Fruit fly (Drosophila melanogaster): ENCODE measurements around the gene B4.

DNA sequence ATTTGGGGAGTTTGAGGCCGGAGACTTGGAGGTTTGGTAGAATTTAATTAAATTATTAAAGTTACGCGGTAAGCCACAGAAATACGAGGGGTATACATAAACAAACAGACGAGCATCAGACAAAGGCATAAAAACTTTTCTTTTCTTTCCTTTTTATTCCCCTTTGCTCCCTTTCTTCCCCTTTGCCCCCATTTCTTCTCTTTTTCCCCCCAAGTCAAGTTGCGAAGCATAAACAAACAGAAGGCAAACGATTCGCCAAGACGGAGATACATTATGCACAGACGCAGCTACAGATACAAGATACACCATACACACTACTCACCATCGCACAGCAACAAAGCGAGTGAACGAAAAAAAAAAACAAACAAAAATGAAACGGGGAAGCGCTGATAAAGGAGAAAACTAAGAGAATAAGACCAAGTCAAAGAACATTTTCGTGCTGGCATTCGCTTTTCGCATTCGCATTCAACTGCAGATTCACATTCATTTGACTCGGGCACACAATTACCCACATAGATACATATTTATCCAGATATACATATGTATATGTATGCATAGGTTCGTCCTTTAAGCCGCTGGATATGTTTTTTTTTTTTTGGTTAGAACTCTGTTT is 5.5 kb upstream of the B4 start:
- TF ChIP-seq esn (GFP tag; optimal IDR thresholded peaks at IDR 0.05), result no peak
- TF ChIP-seq Ets96B (tag; optimal IDR thresholded peaks at IDR 0.05), result no peak
- no peak for TF ChIP-seq Hr39 (GFP tag; optimal IDR thresholded peaks at IDR 0.05)
- TF ChIP-seq Gug (GFP tag; IDR thresholded peaks at IDR 0.05), result no peak
- TF ChIP-seq CG16779 (tag; optimal IDR thresholded peaks at IDR 0.05), result no peak
- TF ChIP-seq acj6 (GFP tag; optimal IDR thresholded peaks at IDR 0.05), result no peak
- TF ChIP-seq net (GFP tag; optimal IDR thresholded peaks at IDR 0.05), result no peak
- TF ChIP-seq CG34406 (GFP tag; optimal IDR thresholded peaks at IDR 0.05), result no peak
